Fruit fly (Drosophila melanogaster) whole organism, embryonic: Measurements from ENCODE around the gene CG42232.

Experiments
- ATbp ChIP-seq: fragments of 200-800 bp; sonication (Bioruptor generic); optimal IDR thresholded peaks from 2 replicates; lab custom pipeline; 2017; ENCODE audit warnings: missing biosample characterization, mild to moderate bottlenecking, missing genetic modification characterization, missing genetic modification reagents
- Abd-B ChIP-seq: fragments of 200-800 bp; sonication (Bioruptor generic); optimal IDR thresholded peaks from 2 replicates; lab custom pipeline; 2018; ENCODE audit warnings: missing biosample characterization, mild to moderate bottlenecking, missing genetic modification characterization, moderate library complexity
- B-H1 ChIP-seq: fragments of 200-800 bp; sonication (Bioruptor generic); IDR thresholded peaks from 3 replicates; pipeline ENCODE4 v1.3.6; 2022; ENCODE audit warnings: missing biosample characterization, missing genetic modification characterization
- CG10209 ChIP-seq: fragments of 200-800 bp; sonication (Bioruptor generic); optimal IDR thresholded peaks from 3 replicates; lab custom pipeline; 2017; ENCODE audit warnings: missing biosample characterization, mild to moderate bottlenecking, missing genetic modification characterization, missing genetic modification reagents
- CG1024 ChIP-seq: fragments of 200-800 bp; sonication (Bioruptor generic); IDR thresholded peaks from 2 replicates; pipeline ENCODE4 v1.3.6; 2022; ENCODE audit warnings: missing biosample characterization, missing genetic modification characterization
- CG10979 ChIP-seq: fragments of 200-800 bp; sonication (Bioruptor generic); optimal IDR thresholded peaks from 2 replicates; lab custom pipeline; 2018; ENCODE audit warnings: missing biosample characterization, mild to moderate bottlenecking, missing genetic modification characterization, moderate library complexity
- CG12659 ChIP-seq: fragments of 200-800 bp; sonication (Bioruptor generic); optimal IDR thresholded peaks from 3 replicates; lab custom pipeline; 2017; ENCODE audit warnings: mild to moderate bottlenecking, missing biosample characterization, missing genetic modification reagents, missing genetic modification characterization
- CG1647 ChIP-seq: fragments of 200-800 bp; sonication (Bioruptor generic); optimal IDR thresholded peaks from 3 replicates; lab custom pipeline; 2016; ENCODE audit warnings: missing biosample characterization, missing genetic modification characterization
- CG17186 ChIP-seq: fragments of 200-800 bp; sonication (Bioruptor generic); optimal IDR thresholded peaks from 3 replicates; lab custom pipeline; 2017; ENCODE audit warnings: missing biosample characterization, missing genetic modification reagents, missing genetic modification characterization
- CG17568 ChIP-seq: fragments of 200-800 bp; sonication (Bioruptor generic); optimal IDR thresholded peaks from 2 replicates; lab custom pipeline; 2018; ENCODE audit warnings: missing biosample characterization, mild to moderate bottlenecking, missing genetic modification characterization, moderate library complexity
- CG1832 ChIP-seq: fragments of 200-800 bp; sonication (Bioruptor generic); optimal IDR thresholded peaks from 2 replicates; lab custom pipeline; 2017; ENCODE audit warnings: missing biosample characterization, mild to moderate bottlenecking, missing genetic modification characterization, inconsistent platforms
- CG2120 ChIP-seq: fragments of 200-800 bp; sonication (Bioruptor generic); optimal IDR thresholded peaks from 3 replicates; lab custom pipeline; 2016; ENCODE audit warnings: missing biosample characterization, missing genetic modification characterization
- CG30020 ChIP-seq: fragments of 200-800 bp; optimal IDR thresholded peaks from 2 replicates; lab custom pipeline; 2019; ENCODE audit warnings: missing biosample characterization, mild to moderate bottlenecking, missing genetic modification characterization, moderate library complexity
- CG30403 ChIP-seq: fragments of 200-800 bp; sonication (Bioruptor generic); optimal IDR thresholded peaks from 3 replicates; lab custom pipeline; 2016; ENCODE audit warnings: missing biosample characterization, missing genetic modification characterization
- CG3065 ChIP-seq: fragments of 200-800 bp; sonication (Bioruptor generic); optimal IDR thresholded peaks from 2 replicates; lab custom pipeline; 2016; ENCODE audit warnings: missing biosample characterization, missing genetic modification characterization
- CG3726 ChIP-seq: fragments of 200-800 bp; sonication (Bioruptor generic); IDR thresholded peaks from 3 replicates; pipeline ENCODE4, ENCODE4 v1.3.6; 2022; ENCODE audit warnings: missing biosample characterization, missing genetic modification characterization
- CG4282 ChIP-seq: fragments of 200-800 bp; sonication (Bioruptor generic); optimal IDR thresholded peaks from 2 replicates; lab custom pipeline; 2016; ENCODE audit warnings: missing biosample characterization, missing genetic modification characterization
- CG6791 ChIP-seq: fragments of 200-800 bp; sonication (Bioruptor generic); IDR thresholded peaks from 3 replicates; pipeline ENCODE4 v1.3.6; 2022; ENCODE audit warnings: missing biosample characterization, missing genetic modification characterization; ENCODE audit not compliant: partially characterized antibody
- CG7357 ChIP-seq: fragments of 200-800 bp; sonication (Bioruptor generic); IDR thresholded peaks from 3 replicates; pipeline ENCODE4 v1.3.6; 2022; ENCODE audit warnings: missing biosample characterization, missing genetic modification characterization
- CG7786 ChIP-seq: fragments of 200-800 bp; sonication (Bioruptor generic); optimal IDR thresholded peaks from 2 replicates; lab custom pipeline; 2016; ENCODE audit warnings: missing biosample characterization, missing genetic modification characterization
- CG7839 ChIP-seq: fragments of 200-800 bp; sonication (Bioruptor generic); optimal IDR thresholded peaks from 3 replicates; lab custom pipeline; 2018; ENCODE audit warnings: missing biosample characterization, mild to moderate bottlenecking, missing genetic modification characterization, moderate library complexity
- CG7987 ChIP-seq: fragments of 200-800 bp; sonication (Bioruptor generic); optimal IDR thresholded peaks from 2 replicates; lab custom pipeline; 2018; ENCODE audit warnings: missing biosample characterization, mild to moderate bottlenecking, missing genetic modification characterization, moderate library complexity
- CG9215 ChIP-seq: fragments of 200-800 bp; sonication (Bioruptor generic); IDR thresholded peaks from 2 replicates; pipeline ENCODE4 v1.3.6; 2022; ENCODE audit warnings: missing biosample characterization, missing genetic modification characterization
- D19B ChIP-seq: fragments of 200-800 bp; sonication (Bioruptor generic); optimal IDR thresholded peaks from 2 replicates; lab custom pipeline; 2017; ENCODE audit warnings: missing biosample characterization, mild to moderate bottlenecking, missing genetic modification characterization
- Dip2 ChIP-seq: fragments of 200-800 bp; sonication (Bioruptor generic); IDR thresholded peaks from 2 replicates; pipeline ENCODE4 v1.3.6; 2022; ENCODE audit warnings: missing biosample characterization, missing genetic modification characterization
- Doc2 ChIP-seq: fragments of 200-800 bp; sonication (Bioruptor generic); IDR thresholded peaks from 2 replicates; pipeline ENCODE4 v1.3.6; 2022; ENCODE audit warnings: missing biosample characterization, missing genetic modification characterization
- Eip74EF ChIP-seq, 2 experiments: fragments of 200-800 bp in 1 of 2; fragments of >200 bp in 1 of 2; sonication (Bioruptor generic) in 1 of 2; optimal IDR thresholded peaks; 2 replicates each; lab custom pipeline; 2017 to 2019; ENCODE audit warnings: missing biosample characterization in 2 of 2, missing genetic modification characterization in 2 of 2, mild to moderate bottlenecking in 1 of 2, moderate library complexity in 1 of 2
- GATAe ChIP-seq: fragments of 200-800 bp; sonication (Bioruptor generic); conservative IDR thresholded peaks from 2 replicates; pipeline ENCODE4 v1.3.6; 2022; ENCODE audit warnings: missing biosample characterization, missing genetic modification characterization
- NK7.1 ChIP-seq: fragments of 200-800 bp; sonication (Bioruptor generic); optimal IDR thresholded peaks from 3 replicates; lab custom pipeline; 2016; ENCODE audit warnings: missing biosample characterization, missing genetic modification characterization
- Sox100B ChIP-seq: fragments of 200-800 bp; sonication (Bioruptor generic); optimal IDR thresholded peaks from 3 replicates; lab custom pipeline; 2018; ENCODE audit warnings: missing biosample characterization, mild to moderate bottlenecking, missing genetic modification characterization
- Tbp ChIP-seq: fragments of >200 bp; optimal IDR thresholded peaks from 2 replicates; lab custom pipeline; 2018; ENCODE audit warnings: missing biosample characterization, missing genetic modification characterization
- abd-A ChIP-seq: fragments of 200-800 bp; sonication (Bioruptor generic); optimal IDR thresholded peaks from 3 replicates; lab custom pipeline; 2019; ENCODE audit warnings: missing biosample characterization, mild to moderate bottlenecking, missing genetic modification characterization, moderate library complexity
- chif ChIP-seq, 2 experiments: fragments of 200-800 bp; sonication (Bioruptor generic); optimal IDR thresholded peaks; 3 replicates each; lab custom pipeline; 2016; ENCODE audit warnings: missing biosample characterization in 2 of 2, missing genetic modification characterization in 2 of 2
- ci ChIP-seq: fragments of 200-800 bp; sonication (Bioruptor generic); IDR thresholded peaks from 3 replicates; pipeline ENCODE4 v1.3.6; 2022; ENCODE audit warnings: missing biosample characterization, missing genetic modification characterization
- disco-r ChIP-seq: fragments of 200-800 bp; sonication (Bioruptor generic); optimal IDR thresholded peaks from 2 replicates; lab custom pipeline; 2016; ENCODE audit warnings: missing biosample characterization, missing genetic modification characterization
- dmrt11E ChIP-seq: fragments of 200-800 bp; sonication (Bioruptor generic); optimal IDR thresholded peaks from 3 replicates; lab custom pipeline; 2018; ENCODE audit warnings: missing biosample characterization, mild to moderate bottlenecking, missing genetic modification characterization, moderate library complexity
- ham ChIP-seq: fragments of 200-800 bp; sonication (Bioruptor generic); IDR thresholded peaks from 2 replicates; pipeline ENCODE4 v1.3.6; 2022; ENCODE audit warnings: missing biosample characterization, missing genetic modification characterization
- knrl ChIP-seq: fragments of 200-800 bp; sonication (Bioruptor generic); IDR thresholded peaks from 3 replicates; pipeline ENCODE4 v1.3.6; 2022; ENCODE audit warnings: missing biosample characterization, missing genetic modification characterization; ENCODE audit not compliant: partially characterized antibody
- lola ChIP-seq, 3 experiments: fragments of >200 bp in 2 of 3; fragments of 200-800 bp in 1 of 3; sonication (Bioruptor generic) in 1 of 3; optimal IDR thresholded peaks; 2 replicates each; lab custom pipeline; 2017 to 2019; ENCODE audit warnings: missing biosample characterization in 3 of 3, missing genetic modification characterization in 3 of 3, mild to moderate bottlenecking in 1 of 3, moderate library complexity in 1 of 3
- luna ChIP-seq: fragments of 200-800 bp; sonication (Bioruptor generic); optimal IDR thresholded peaks from 2 replicates; lab custom pipeline; 2016; ENCODE audit warnings: missing biosample characterization, missing genetic modification characterization
- nerfin-1 ChIP-seq: fragments of 200-800 bp; sonication (Bioruptor generic); optimal IDR thresholded peaks from 3 replicates; lab custom pipeline; 2019; ENCODE audit warnings: missing biosample characterization, mild to moderate bottlenecking, missing genetic modification characterization, moderate library complexity
- onecut ChIP-seq: fragments of 200-800 bp; sonication (Bioruptor generic); IDR thresholded peaks from 2 replicates; pipeline ENCODE4 v1.3.6; 2022; ENCODE audit warnings: missing biosample characterization, missing genetic modification characterization
- pita ChIP-seq: fragments of 200-800 bp; sonication (Bioruptor generic); optimal IDR thresholded peaks from 2 replicates; lab custom pipeline; 2017; ENCODE audit warnings: missing biosample characterization, mild to moderate bottlenecking, missing genetic modification characterization
- pnt ChIP-seq: fragments of 200-800 bp; sonication (Bioruptor generic); optimal IDR thresholded peaks from 3 replicates; lab custom pipeline; 2016; ENCODE audit warnings: missing biosample characterization, missing genetic modification characterization
- pros ChIP-seq: fragments of 200-800 bp; sonication (Bioruptor generic); optimal IDR thresholded peaks from 3 replicates; lab custom pipeline; 2019; ENCODE audit warnings: missing biosample characterization, mild to moderate bottlenecking, missing genetic modification characterization, moderate library complexity
- slbo ChIP-seq: fragments of 200-800 bp; sonication (Bioruptor generic); IDR thresholded peaks from 2 replicates; pipeline ENCODE4 v1.3.6; 2022; ENCODE audit warnings: missing biosample characterization, missing genetic modification characterization
- sna ChIP-seq: fragments of 200-800 bp; sonication (Bioruptor generic); IDR thresholded peaks from 2 replicates; pipeline ENCODE4 v1.3.6; 2022; ENCODE audit warnings: missing biosample characterization, missing genetic modification characterization; ENCODE audit not compliant: partially characterized antibody
- sr ChIP-seq: fragments of 200-800 bp; sonication (Bioruptor generic); IDR thresholded peaks from 3 replicates; pipeline ENCODE4 v1.3.6; 2022; ENCODE audit warnings: missing biosample characterization, missing genetic modification characterization
- trem ChIP-seq: fragments of 200-800 bp; optimal IDR thresholded peaks from 3 replicates; lab custom pipeline; 2019; ENCODE audit warnings: missing biosample characterization, mild to moderate bottlenecking, missing genetic modification characterization, moderate library complexity
- zen ChIP-seq: fragments of 200-800 bp; sonication (Bioruptor generic); optimal IDR thresholded peaks from 3 replicates; lab custom pipeline; 2018; ENCODE audit warnings: missing biosample characterization, mild to moderate bottlenecking, missing genetic modification characterization, moderate library complexity

CG42232 gene

dm6 chr3R:16496209-16496608 lies 26.7 kb upstream of the CG42232 start (continued):
- TF ChIP-seq NK7.1 (GFP tag; lab: Kevin White, UChicago) (no peak), nerfin-1 (tag; lab: Kevin White, UChicago) (peak; percentile 65), pnt (GFP tag; lab: Kevin White, UChicago) (peak; percentile 3), Dip2 (GFP tag; lab: Robert Waterston, UW) (no peak), CG1647 (GFP tag; lab: Kevin White, UChicago) (no peak), zen (tag; lab: Kevin White, UChicago) (no peak), CG1832 (GFP tag; lab: Kevin White, UChicago) (no peak), CG10209 (GFP tag; lab: Kevin White, UChicago) (no peak), CG7839 (tag; lab: Kevin White, UChicago) (no peak), pita (GFP tag; lab: Kevin White, UChicago) (no peak), slbo (no peak; the same call in 1 of the 2 replicates), Tbp (GFP tag; lab: Kevin White, UChicago) (no peak), disco-r (GFP tag; lab: Kevin White, UChicago) (no peak), GATAe (GFP tag; lab: Robert Waterston, UW) (no peak), CG3065 (GFP tag; lab: Kevin White, UChicago) (no peak), knrl (no peak), B-H1 (GFP tag; lab: Robert Waterston, UW) (no peak), CG9215 (GFP tag; lab: Robert Waterston, UW) (no peak), sna (GFP tag; lab: Robert Waterston, UW) (no peak), luna (no peak), CG7357 (GFP tag; lab: Robert Waterston, UW) (0 out of 3 replicates have a peak, but pooled peaks have one; percentile 34), CG17568 (GFP tag; lab: Kevin White, UChicago) (no peak), CG12659 (no peak), sr (GFP tag; lab: Robert Waterston, UW) (peak; percentile 64; the same call in 2 of the 3 replicates), Sox100B (GFP tag; lab: Kevin White, UChicago) (no peak), CG17186 (GFP tag; lab: Kevin White, UChicago) (no peak), trem (tag; lab: Kevin White, UChicago) (peak; percentile 19), ham (no peak), CG1024 (GFP tag; lab: Robert Waterston, UW) (no peak), onecut (0 out of 2 replicates have a peak, but pooled peaks have one; percentile 21), Abd-B (GFP tag; lab: Kevin White, UChicago) (no peak), CG4282 (GFP tag; lab: Kevin White, UChicago) (no peak), Doc2 (no peak), CG3726 (GFP tag; lab: Robert Waterston, UW) (no peak), CG6791 (no peak), CG10979 (tag; lab: Kevin White, UChicago) (peak; percentile 70), ATbp (GFP tag; lab: Kevin White, UChicago) (peak; percentile 65), CG30020 (no peak), abd-A (tag; lab: Kevin White, UChicago) (no peak), CG7786 (GFP tag; lab: Kevin White, UChicago) (no peak), chif (GFP tag; optimal IDR thresholded peaks at IDR 0.05; lab: Kevin White, UChicago) (peak; percentile 10 to 54), CG30403 (GFP tag; lab: Kevin White, UChicago) (peak; percentile 46), lola (GFP tag; optimal IDR thresholded peaks at IDR 0.05; lab: Kevin White, UChicago) (peak in 1 of 3 experiments; percentile 43), CG7987 (no peak), D19B (GFP tag; lab: Kevin White, UChicago) (no peak), dmrt11E (tag; lab: Kevin White, UChicago) (no peak), pros (GFP tag; lab: Kevin White, UChicago) (no peak), Eip74EF (GFP tag; optimal IDR thresholded peaks at IDR 0.05; lab: Kevin White, UChicago) (peak in 1 of 2 experiments; percentile 59), CG2120 (no peak), ci (0 out of 3 replicates have a peak, but pooled peaks have one; percentile 39)
